Fruit fly (Drosophila melanogaster) whole organism, pupa: ENCODE results near the gene PIG-H.
A peak's percentile ranks its signal among the peaks of the same experiment; 100 is the strongest.

Source experiments
- CG14655 ChIP-seq: fragments of 200-800 bp; sonication (Bioruptor generic); optimal IDR thresholded peaks from 3 replicates; lab custom pipeline; 2017; ENCODE audit warnings: mild to moderate bottlenecking, missing biosample characterization, missing genetic modification reagents, missing genetic modification characterization
- CG17806 ChIP-seq: fragments of 200-800 bp; sonication (Bioruptor generic); optimal IDR thresholded peaks from 2 replicates; lab custom pipeline; 2018; ENCODE audit warnings: missing biosample characterization, mild to moderate bottlenecking, missing genetic modification characterization, moderate library complexity
- CG34367 ChIP-seq: fragments of 200-800 bp; sonication (Bioruptor generic); optimal IDR thresholded peaks from 2 replicates; lab custom pipeline; 2018; ENCODE audit warnings: missing biosample characterization, mild to moderate bottlenecking, missing genetic modification characterization
- CG4496 ChIP-seq: fragments of 200-800 bp; sonication (Bioruptor generic); IDR thresholded peaks from 3 replicates; pipeline ENCODE4 v1.3.6; 2022; ENCODE audit warnings: missing biosample characterization, missing genetic modification characterization
- CG8159 ChIP-seq: fragments of 200-800 bp; sonication (Bioruptor generic); optimal IDR thresholded peaks from 3 replicates; lab custom pipeline; 2018; ENCODE audit warnings: missing biosample characterization, mild to moderate bottlenecking, missing genetic modification characterization, moderate library complexity
- CG9948 ChIP-seq: fragments of 200-800 bp; sonication (Bioruptor generic); optimal IDR thresholded peaks from 2 replicates; lab custom pipeline; 2018; ENCODE audit warnings: missing biosample characterization, mild to moderate bottlenecking, missing genetic modification characterization, moderate library complexity
- D1 ChIP-seq: fragments of 200-800 bp; sonication (Bioruptor generic); optimal IDR thresholded peaks from 2 replicates; lab custom pipeline; 2018; ENCODE audit warnings: missing biosample characterization, mild to moderate bottlenecking, missing genetic modification characterization, moderate library complexity

DNA sequence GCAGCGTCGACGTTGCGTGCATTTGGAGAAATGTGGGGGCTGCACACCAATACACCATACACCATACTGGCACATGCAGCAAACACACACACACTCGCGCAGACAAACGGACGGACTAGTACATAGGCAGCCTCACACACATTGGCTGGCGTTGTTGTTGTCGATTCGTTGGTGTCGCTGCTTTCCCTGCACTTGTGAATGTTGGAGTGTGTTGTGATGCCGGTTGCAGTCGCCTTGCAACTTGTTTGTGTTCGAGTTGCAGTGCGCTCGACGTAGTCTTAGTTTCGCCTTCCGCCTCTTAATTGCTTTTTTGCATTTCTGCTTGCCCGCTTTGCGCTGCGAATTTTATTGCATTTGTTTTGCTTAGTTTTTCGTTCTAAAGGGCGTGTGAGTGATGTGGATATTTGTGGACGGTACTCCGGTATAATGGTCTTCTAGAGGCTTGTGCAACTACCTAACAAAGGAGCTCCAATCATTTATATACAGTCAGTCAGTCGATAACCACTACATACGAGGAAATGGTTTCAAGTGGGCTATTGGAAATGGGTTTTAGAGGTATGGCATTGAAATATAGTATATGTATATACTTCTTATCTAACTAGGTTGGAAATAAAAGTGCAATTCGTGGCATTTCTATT lies 36.0 kb upstream of the PIG-H start:
- TF ChIP-seq CG4496 (GFP tag; lab: Robert Waterston, UW) (0 out of 3 replicates have a peak, but pooled peaks have one; percentile 39), CG17806 (tag; lab: Kevin White, UChicago) (no peak), CG9948 (tag; lab: Kevin White, UChicago) (no peak), CG34367 (tag; lab: Kevin White, UChicago) (no peak), CG14655 (GFP tag; lab: Kevin White, UChicago) (no peak), CG8159 (no peak), D1 (no peak)
